Worm (Caenorhabditis elegans) whole organism, L4 larva: ENCODE data around the gene mca-2.

ENCODE experiments used
- F26F4.8 ChIP-seq: fragments of 200-800 bp; sonication (Bioruptor generic); conservative IDR thresholded peaks from 2 replicates; pipeline ENCODE4 v1.3.6; 2022; ENCODE audit warnings: missing genetic modification characterization, missing compliant biosample characterization
- F37D6.2 ChIP-seq: sonication (generic microtip); optimal IDR thresholded peaks from 2 replicates; lab custom pipeline; 2016; ENCODE audit warnings: mild to moderate bottlenecking, missing genetic modification characterization, missing compliant biosample characterization
- Y48G9A.11 ChIP-seq: fragments of 200-800 bp; sonication (Bioruptor generic); IDR thresholded peaks from 2 replicates; pipeline ENCODE4 v1.3.6; 2022; ENCODE audit warnings: missing genetic modification reagents, missing genetic modification characterization, missing compliant biosample characterization
- aha-1 ChIP-seq: fragments of 150-350 bp; peaks from one replicate; lab custom pipeline; 2014; ENCODE audit warnings: missing biosample characterization, missing genetic modification characterization
- aly-2 ChIP-seq: sonication (generic microtip); optimal IDR thresholded peaks from 2 replicates; lab custom pipeline; 2018; ENCODE audit warnings: missing biosample characterization, missing genetic modification characterization
- ceh-20 ChIP-seq: fragments of 200-800 bp; sonication (Bioruptor generic); IDR thresholded peaks from 2 replicates; pipeline ENCODE4 v1.3.6; 2022; ENCODE audit warnings: missing genetic modification reagents, missing genetic modification characterization, missing compliant biosample characterization
- ceh-28 ChIP-seq: fragments of 150-350 bp; optimal IDR thresholded peaks from 2 replicates; lab custom pipeline; 2014; ENCODE audit warnings: missing biosample characterization, missing genetic modification reagents, missing genetic modification characterization
- ceh-32 ChIP-seq: sonication (generic microtip); optimal IDR thresholded peaks from 2 replicates; lab custom pipeline; 2016; ENCODE audit warnings: mild to moderate bottlenecking, missing genetic modification characterization, missing compliant biosample characterization; ENCODE audit not compliant: poor library complexity
- ceh-62 ChIP-seq: sonication (generic microtip); optimal IDR thresholded peaks from 2 replicates; lab custom pipeline; 2017; ENCODE audit warnings: missing biosample characterization, missing genetic modification characterization
- cey-2 ChIP-seq: sonication (generic microtip); optimal IDR thresholded peaks from 3 replicates; lab custom pipeline; 2017; ENCODE audit warnings: missing genetic modification characterization, mild to moderate bottlenecking, missing compliant biosample characterization, antibody characterized with exemption, borderline replicate concordance; ENCODE audit not compliant: insufficient read depth
- daf-12 ChIP-seq: fragments of 150-350 bp; optimal IDR thresholded peaks from 2 replicates; lab custom pipeline; 2014; ENCODE audit warnings: missing biosample characterization, missing genetic modification reagents, missing genetic modification characterization
- daf-16 ChIP-seq, 3 experiments: sonication (generic microtip); optimal IDR thresholded peaks; 2 replicates each; lab custom pipeline; 2016 to 2017; ENCODE audit warnings: missing genetic modification characterization in 3 of 3, missing genetic modification reagents in 3 of 3, mild to moderate bottlenecking in 2 of 3, missing compliant biosample characterization in 2 of 3, missing biosample characterization in 1 of 3, moderate library complexity in 1 of 3
- daf-19 ChIP-seq: fragments of 200-800 bp; sonication (Bioruptor generic); conservative IDR thresholded peaks from 2 replicates; pipeline ENCODE4 v1.3.6; 2022; ENCODE audit warnings: missing genetic modification characterization, missing compliant biosample characterization
- dmd-8 ChIP-seq: fragments of 200-800 bp; sonication (Bioruptor generic); IDR thresholded peaks from 2 replicates; pipeline ENCODE4 v1.3.6; 2022; ENCODE audit warnings: missing genetic modification characterization, missing compliant biosample characterization
- dpl-1 ChIP-seq: fragments of 150-350 bp; optimal IDR thresholded peaks from 2 replicates; lab custom pipeline; 2014; ENCODE audit warnings: missing biosample characterization, missing genetic modification reagents, missing genetic modification characterization
- duxl-1 ChIP-seq: sonication (generic microtip); optimal IDR thresholded peaks from 2 replicates; lab custom pipeline; 2016; ENCODE audit warnings: mild to moderate bottlenecking, missing genetic modification characterization, moderate library complexity, missing compliant biosample characterization; ENCODE audit not compliant: poor library complexity
- egl-43 ChIP-seq: fragments of 200-800 bp; sonication (Bioruptor generic); IDR thresholded peaks from 2 replicates; pipeline ENCODE4 v1.3.6; 2022; ENCODE audit warnings: missing genetic modification reagents, missing genetic modification characterization, missing compliant biosample characterization
- fkh-10 ChIP-seq: fragments of 150-350 bp; optimal IDR thresholded peaks from 2 replicates; lab custom pipeline; 2014; ENCODE audit warnings: missing biosample characterization, missing genetic modification reagents, missing genetic modification characterization
- gei-8 ChIP-seq: fragments of 200-800 bp; sonication (Bioruptor generic); optimal IDR thresholded peaks from 2 replicates; lab custom pipeline; 2018; ENCODE audit warnings: mild to moderate bottlenecking, missing genetic modification characterization, missing compliant biosample characterization
- hif-1 ChIP-seq, 2 experiments: sonication (generic microtip); optimal IDR thresholded peaks; 2 replicates each; lab custom pipeline; 2016 to 2017; ENCODE audit warnings: missing compliant biosample characterization in 2 of 2, missing genetic modification characterization in 2 of 2, missing genetic modification reagents in 2 of 2, missing genotype in 2 of 2, mild to moderate bottlenecking in 1 of 2
- hlh-11 ChIP-seq: fragments of 200-800 bp; sonication (Bioruptor generic); optimal IDR thresholded peaks from 2 replicates; lab custom pipeline; 2018; ENCODE audit warnings: mild to moderate bottlenecking, missing genetic modification characterization, missing compliant biosample characterization
- hlh-30 ChIP-seq: sonication (generic microtip); optimal IDR thresholded peaks from 2 replicates; lab custom pipeline; 2017; ENCODE audit warnings: antibody characterized with exemption, mild to moderate bottlenecking, missing genetic modification characterization, missing compliant biosample characterization; ENCODE audit not compliant: insufficient read depth
- hmg-1.1 ChIP-seq: fragments of 200-800 bp; sonication (Bioruptor generic); IDR thresholded peaks from 2 replicates; pipeline ENCODE4 v1.3.6; 2022; ENCODE audit warnings: missing genetic modification reagents, missing genetic modification characterization, missing compliant biosample characterization
- lin-13 ChIP-seq: fragments of 150-350 bp; optimal IDR thresholded peaks from 2 replicates; lab custom pipeline; 2014; ENCODE audit warnings: missing biosample characterization, missing genetic modification reagents, missing genetic modification characterization
- lin-38 ChIP-seq: fragments of 200-800 bp; sonication (Bioruptor generic); IDR thresholded peaks from 2 replicates; pipeline ENCODE4 v1.3.6; 2022; ENCODE audit warnings: missing genetic modification reagents, missing genetic modification characterization, missing compliant biosample characterization
- lsy-2 ChIP-seq, 2 experiments: fragments of 150-350 bp in 1 of 2; sonication (generic microtip) in 1 of 2; optimal IDR thresholded peaks; 2 replicates each; lab custom pipeline; 2014 to 2017; ENCODE audit warnings: missing biosample characterization in 2 of 2, missing genetic modification characterization in 2 of 2
- mdt-29 ChIP-seq: fragments of 200-800 bp; sonication (Bioruptor generic); IDR thresholded peaks from 2 replicates; pipeline ENCODE4 v1.3.6; 2022; ENCODE audit warnings: missing genetic modification reagents, missing genetic modification characterization, missing compliant biosample characterization
- mes-2 ChIP-seq: sonication (generic microtip); optimal IDR thresholded peaks from 2 replicates; lab custom pipeline; 2016; ENCODE audit warnings: missing genotype, mild to moderate bottlenecking, missing genetic modification characterization, missing compliant biosample characterization; ENCODE audit not compliant: poor library complexity, severe bottlenecking
- mxl-3 ChIP-seq: fragments of 200-800 bp; sonication (Bioruptor generic); optimal IDR thresholded peaks from 2 replicates; lab custom pipeline; 2018; ENCODE audit warnings: mild to moderate bottlenecking, missing genetic modification characterization, missing compliant biosample characterization
- nhr-25 ChIP-seq: sonication (generic microtip); optimal IDR thresholded peaks from 2 replicates; lab custom pipeline; 2017; ENCODE audit warnings: missing genetic modification characterization, mild to moderate bottlenecking, missing compliant biosample characterization, antibody characterized with exemption, moderate library complexity, borderline replicate concordance; ENCODE audit not compliant: insufficient read depth
- nhr-28 ChIP-seq: fragments of 150-350 bp; optimal IDR thresholded peaks from 2 replicates; lab custom pipeline; 2014; ENCODE audit warnings: missing biosample characterization, missing genetic modification characterization
- nhr-42 ChIP-seq: fragments of 200-800 bp; sonication (Bioruptor generic); IDR thresholded peaks from 2 replicates; pipeline ENCODE4 v1.3.6; 2022; ENCODE audit warnings: missing genetic modification characterization, missing compliant biosample characterization
- nhr-76 ChIP-seq: fragments of 150-350 bp; optimal IDR thresholded peaks from 2 replicates; lab custom pipeline; 2014; ENCODE audit warnings: missing biosample characterization, missing genetic modification characterization
- nhr-77 ChIP-seq: fragments of 150-350 bp; optimal IDR thresholded peaks from 2 replicates; lab custom pipeline; 2014; ENCODE audit warnings: missing biosample characterization, missing genetic modification characterization
- set-16 ChIP-seq: fragments of 200-800 bp; sonication (Bioruptor generic); IDR thresholded peaks from 2 replicates; pipeline ENCODE4 v1.3.6; 2022; ENCODE audit warnings: missing genetic modification reagents, missing genetic modification characterization, missing compliant biosample characterization
- spr-1 ChIP-seq: sonication (generic microtip); optimal IDR thresholded peaks from 2 replicates; lab custom pipeline; 2016; ENCODE audit warnings: mild to moderate bottlenecking, missing genetic modification characterization, missing compliant biosample characterization
- spr-3 ChIP-seq: fragments of 200-800 bp; sonication (Bioruptor generic); optimal IDR thresholded peaks from 2 replicates; lab custom pipeline; 2018; ENCODE audit warnings: mild to moderate bottlenecking, missing genetic modification characterization, missing compliant biosample characterization
- tag-97 ChIP-seq: fragments of 200-800 bp; sonication (Bioruptor generic); IDR thresholded peaks from 2 replicates; pipeline ENCODE4 v1.3.6; 2022; ENCODE audit warnings: missing genetic modification characterization, missing compliant biosample characterization
- unc-62 ChIP-seq, 3 experiments: fragments of 150-350 bp in 1 of 3; sonication (generic microtip); optimal IDR thresholded peaks in 2 of 3; peaks in 1 of 3; 1 replicate in 1 of 3; 2 replicates in 2 of 3; lab custom pipeline; 2014 to 2017; ENCODE audit warnings: missing biosample characterization in 3 of 3, missing genetic modification characterization in 3 of 3, missing genetic modification reagents in 3 of 3, missing genotype in 1 of 3
- zfp-2 ChIP-seq: sonication (generic microtip); optimal IDR thresholded peaks from 2 replicates; lab custom pipeline; 2016; ENCODE audit warnings: mild to moderate bottlenecking, missing genetic modification characterization, missing compliant biosample characterization
- zip-2 ChIP-seq: fragments of 150-350 bp; optimal IDR thresholded peaks from 2 replicates; lab custom pipeline; 2014; ENCODE audit warnings: missing biosample characterization, missing genetic modification characterization
- ztf-7 ChIP-seq: fragments of 150-350 bp; optimal IDR thresholded peaks from 2 replicates; lab custom pipeline; 2014; ENCODE audit warnings: missing biosample characterization, missing genetic modification characterization

Gene mca-2

ce11 chrIV:2083734-2084133 is at the start of gene mca-2:
mca-2 (plus strand) TSS chrIV:2084034.
- no peak for TF ChIP-seq cey-2 (tag; lab: Kevin White, UChicago)
- TF ChIP-seq nhr-77 = no peak
- TF ChIP-seq spr-1 = no peak
- no peak for TF ChIP-seq zfp-2 (tag; lab: Kevin White, UChicago)
- TF ChIP-seq hlh-11 = no peak
- TF ChIP-seq Y48G9A.11 (GFP tag; lab: Robert Waterston, UW) = no peak
- no peak for TF ChIP-seq fkh-10 (GFP tag; lab: Kevin White, UChicago)
- no peak for TF ChIP-seq set-16 (GFP tag; lab: Robert Waterston, UW)
- TF ChIP-seq ceh-62 (tag; lab: Kevin White, UChicago) = no peak
- no peak for TF ChIP-seq gei-8 (GFP tag; lab: Kevin White, UChicago)
- no peak for TF ChIP-seq daf-19
- no peak for TF ChIP-seq ztf-7
- TF ChIP-seq tag-97 = no peak
- no peak for TF ChIP-seq daf-16 (GFP tag; optimal IDR thresholded peaks at IDR 0.05; lab: Kevin White, UChicago)
- no peak for TF ChIP-seq daf-16 (tag; optimal IDR thresholded peaks at IDR 0.05; lab: Kevin White, UChicago)
- TF ChIP-seq hmg-1.1 (GFP tag; lab: Robert Waterston, UW) = no peak

- TF ChIP-seq F37D6.2 (tag; lab: Kevin White, UChicago) = no peak
- TF ChIP-seq aha-1 (tag; lab: Kevin White, UChicago) = peak; percentile 49
Measured at ce11 chrIV:2036974-2037373, 46.9 kb upstream of the mca-2 start, which contains the start of the genes Y76B12C.9 and cng-2. Y76B12C.9 (minus strand) TSS chrIV:2037074. cng-2 (plus strand) TSS chrIV:2037191.

ce11 chrIV:2037497-2037896 is 46.3 kb upstream of the mca-2 start:
- TF ChIP-seq unc-62 (GFP tag; optimal IDR thresholded peaks at IDR 0.05 in 1 of 2; lab: Kevin White, UChicago) (peak in 1 of 2 experiments; percentile 19), unc-62 (tag; optimal IDR thresholded peaks at IDR 0.05; lab: Kevin White, UChicago) (no peak), spr-1 (no peak), set-16 (GFP tag; lab: Robert Waterston, UW) (peak; percentile 55; the same call in 1 of the 2 replicates)
- TF ChIP-seq, all 104 proteins: peak for 2

- TF ChIP-seq mdt-29 (GFP tag; lab: Robert Waterston, UW) = no peak
- TF ChIP-seq daf-12 (tag; lab: Kevin White, UChicago) = no peak
- peak; percentile 80 for TF ChIP-seq nhr-25
- TF ChIP-seq nhr-76 (tag; lab: Kevin White, UChicago) = no peak
- peak; percentile 67 for TF ChIP-seq set-16 (GFP tag; lab: Robert Waterston, UW)
- peak; percentile 28 for TF ChIP-seq dpl-1 (GFP tag; lab: Kevin White, UChicago)
- peak; percentile 61 for TF ChIP-seq nhr-28
- peak; percentile 90 for TF ChIP-seq hlh-11
- 0 out of 2 replicates have a peak, but pooled peaks have one; percentile 12 for TF ChIP-seq egl-43 (GFP tag; lab: Robert Waterston, UW)
- TF ChIP-seq F26F4.8 (GFP tag; lab: Robert Waterston, UW) = no peak
- peak; percentile 65 for TF ChIP-seq hlh-30 (tag; lab: Kevin White, UChicago)
- peak; percentile 38 for TF ChIP-seq lin-38 (GFP tag; lab: Robert Waterston, UW)
- peak; percentile 38 for TF ChIP-seq ceh-32 (tag; lab: Kevin White, UChicago)
- no peak for TF ChIP-seq dmd-8 (GFP tag; lab: Robert Waterston, UW)
- no peak for TF ChIP-seq nhr-42
- no peak for TF ChIP-seq daf-19
- no peak for TF ChIP-seq ztf-7
- no peak for TF ChIP-seq zip-2 (tag; lab: Kevin White, UChicago)
- peak; percentile 77; the same call in 1 of the 2 replicates for TF ChIP-seq ceh-20
- peak; percentile 86 for TF ChIP-seq hmg-1.1 (GFP tag; lab: Robert Waterston, UW)
- peak; percentile 62 for TF ChIP-seq mes-2
- peak; percentile 23 for TF ChIP-seq spr-3 (GFP tag; lab: Kevin White, UChicago)
- TF ChIP-seq lin-13 (GFP tag; lab: Kevin White, UChicago) = peak; percentile 31
- TF ChIP-seq Y48G9A.11 (GFP tag; lab: Robert Waterston, UW) = no peak
- TF ChIP-seq mxl-3 (GFP tag; lab: Kevin White, UChicago) = peak; percentile 69
- no peak for TF ChIP-seq duxl-1 (tag; lab: Kevin White, UChicago)
- TF ChIP-seq cey-2 (tag; lab: Kevin White, UChicago) = no peak
- peak; percentile 33 to 82 for TF ChIP-seq lsy-2 (tag; optimal IDR thresholded peaks at IDR 0.05; lab: Kevin White, UChicago)
- peak; percentile 63 for TF ChIP-seq aha-1 (tag; lab: Kevin White, UChicago)
- peak in 1 of 2 experiments; percentile 65 for TF ChIP-seq hif-1 (tag; optimal IDR thresholded peaks at IDR 0.05; lab: Kevin White, UChicago)
- peak; percentile 20 for TF ChIP-seq ceh-28 (tag; lab: Kevin White, UChicago)
- TF ChIP-seq aly-2 = no peak
Measured at ce11 chrIV:2048839-2049238, 35.0 kb upstream of the mca-2 start.
